Worm (Caenorhabditis elegans) whole organism, dauer: ENCODE data around the gene nra-1.

Experiments used
- unc-62 ChIP-seq: sonication (generic microtip); optimal IDR thresholded peaks from 2 replicates; lab custom pipeline; 2017; ENCODE audit warnings: missing biosample characterization, missing genetic modification reagents, missing genetic modification characterization

The nra-1 gene

DNA sequence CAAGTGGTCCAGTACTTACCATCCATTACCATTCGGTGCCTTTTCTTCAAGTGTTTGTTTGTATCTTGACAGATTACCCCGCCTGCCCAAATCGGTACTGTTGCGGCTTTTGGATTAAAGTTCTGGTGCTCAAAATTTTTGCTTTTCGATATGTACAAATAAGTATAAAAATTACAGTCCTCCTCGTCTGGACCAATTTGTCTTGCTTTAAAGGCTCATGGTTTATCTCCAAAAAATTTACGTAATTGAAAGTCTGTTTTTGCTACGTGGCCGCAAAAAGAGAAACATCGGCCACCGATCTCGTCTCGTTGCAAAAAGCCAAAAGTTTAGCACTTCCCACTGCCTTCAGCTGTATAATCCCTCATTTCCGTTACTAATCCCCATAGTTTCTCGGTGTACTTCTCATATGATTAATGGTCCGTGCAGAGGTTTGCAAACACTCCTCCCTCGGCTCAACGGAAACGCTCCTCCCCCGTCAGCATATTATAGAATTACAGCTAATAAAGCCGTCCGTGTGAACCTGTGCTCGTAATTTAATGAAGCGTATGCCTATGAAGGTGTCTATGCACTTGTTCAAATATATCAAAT is 16.6 kb downstream of the nra-1 start:
- TF ChIP-seq unc-62 (GFP tag; lab: Kevin White, UChicago): no peak

DNA sequence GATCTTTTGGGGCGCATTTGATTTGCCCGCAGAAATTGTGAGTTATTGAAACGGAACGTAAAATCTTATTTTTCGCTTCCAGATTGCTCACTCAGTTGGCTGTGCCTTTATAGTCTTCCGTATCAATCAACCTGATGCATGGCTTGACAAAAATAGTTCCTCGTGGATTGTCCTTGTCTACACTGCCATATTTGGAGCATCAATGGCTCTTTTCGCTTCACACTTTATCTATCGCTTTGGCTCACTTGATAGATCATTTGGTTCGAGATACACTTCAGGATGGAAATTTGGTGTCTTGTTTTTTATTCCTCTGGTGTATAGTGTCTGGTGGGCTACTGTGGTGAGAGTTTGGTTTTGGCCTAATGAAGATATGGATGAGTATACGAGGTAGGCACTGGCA is 18.3 kb downstream of the nra-1 start:
- no peak for TF ChIP-seq unc-62 (GFP tag; lab: Kevin White, UChicago)

DNA sequence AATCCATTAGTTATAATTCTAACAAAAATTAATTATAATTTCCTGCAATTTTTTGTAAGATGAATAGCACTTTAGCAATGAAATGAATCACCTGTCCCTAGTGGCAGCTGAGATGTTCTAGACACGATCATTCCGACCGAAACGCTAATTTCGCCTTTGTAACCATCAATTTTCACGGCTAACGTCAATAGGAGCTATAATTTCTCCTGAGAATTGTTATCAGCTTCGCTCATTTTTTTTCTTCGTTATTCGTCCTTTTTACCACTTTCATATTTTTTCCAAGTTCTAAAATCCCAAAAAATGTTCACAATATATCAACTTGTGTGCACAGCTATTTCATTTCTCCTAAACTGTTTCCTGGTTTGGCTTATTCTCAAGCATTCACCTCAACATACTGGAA is 18.7 kb downstream of the nra-1 start, which contains the start of gene str-187:
Gene str-187, plus strand, starts transcription at position 301 of the 400 bp plus-strand sequence.
- no peak for TF ChIP-seq unc-62 (GFP tag; lab: Kevin White, UChicago)

DNA sequence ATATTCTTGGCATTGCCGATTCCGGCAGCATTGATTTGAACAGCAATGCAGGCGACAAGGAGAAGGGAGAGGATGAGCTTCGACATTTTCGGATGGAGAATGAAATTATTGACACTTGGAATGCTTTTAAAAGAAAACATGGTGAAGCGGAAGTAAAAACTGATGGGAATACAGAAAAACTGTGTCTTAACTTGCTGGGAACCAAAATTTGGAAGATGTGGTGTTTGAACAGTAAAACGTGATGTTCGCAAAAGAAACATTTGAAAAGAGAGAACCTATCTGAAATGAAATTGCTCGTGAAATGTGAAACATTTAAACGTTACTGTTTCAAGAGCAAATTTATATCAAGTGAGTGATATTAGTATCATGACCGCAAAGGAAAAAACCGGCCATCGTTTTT is 19.3 kb downstream of the nra-1 start, which contains the start of gene F26D10.13:
Gene F26D10.13, minus strand, starts transcription at position 101 of the 400 bp plus-strand sequence.
- no peak for TF ChIP-seq unc-62 (GFP tag; lab: Kevin White, UChicago)

DNA sequence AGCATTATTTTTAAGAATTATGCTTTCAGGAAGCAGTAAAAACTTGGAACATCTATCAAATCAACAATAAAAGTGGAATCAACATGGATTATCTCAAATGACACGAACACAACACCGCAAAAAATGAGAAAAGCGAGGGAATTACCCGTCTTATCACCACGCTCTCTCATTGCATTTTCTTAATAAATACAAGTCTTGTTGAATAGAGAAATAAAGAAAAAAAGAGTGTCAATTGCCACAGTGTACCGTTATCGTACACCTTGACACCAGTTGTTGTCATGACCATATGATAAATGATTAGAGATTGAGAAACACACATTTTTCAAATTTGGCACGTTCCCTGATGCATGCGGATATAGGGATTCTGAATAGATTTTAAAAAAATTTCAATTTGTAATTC is 20.3 kb downstream of the nra-1 start:
- no peak for TF ChIP-seq unc-62 (GFP tag; lab: Kevin White, UChicago)

DNA sequence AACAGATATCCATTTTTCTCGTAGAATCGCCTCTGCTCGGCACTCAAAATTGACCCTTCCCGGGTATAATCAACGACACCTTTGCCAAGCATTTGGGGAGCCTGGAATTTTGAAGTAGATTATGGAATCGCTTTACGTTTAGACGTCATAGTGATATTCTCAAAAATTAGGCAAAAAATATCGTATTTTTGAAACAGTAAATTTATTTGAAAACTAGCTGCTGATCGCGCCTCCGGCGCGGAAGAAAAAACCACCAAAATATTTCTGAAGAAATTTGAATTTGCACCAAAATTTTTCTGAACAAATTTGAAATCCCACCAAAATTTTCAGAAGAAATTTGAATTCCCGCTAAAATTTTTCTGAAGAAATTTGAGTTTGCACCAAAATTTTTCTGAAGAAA is 21.6 kb downstream of the nra-1 start, which contains the start of gene ZK550.6:
Gene ZK550.6, minus strand, starts transcription at position 101 of the 400 bp plus-strand sequence.
- no peak for TF ChIP-seq unc-62 (GFP tag; lab: Kevin White, UChicago)

DNA sequence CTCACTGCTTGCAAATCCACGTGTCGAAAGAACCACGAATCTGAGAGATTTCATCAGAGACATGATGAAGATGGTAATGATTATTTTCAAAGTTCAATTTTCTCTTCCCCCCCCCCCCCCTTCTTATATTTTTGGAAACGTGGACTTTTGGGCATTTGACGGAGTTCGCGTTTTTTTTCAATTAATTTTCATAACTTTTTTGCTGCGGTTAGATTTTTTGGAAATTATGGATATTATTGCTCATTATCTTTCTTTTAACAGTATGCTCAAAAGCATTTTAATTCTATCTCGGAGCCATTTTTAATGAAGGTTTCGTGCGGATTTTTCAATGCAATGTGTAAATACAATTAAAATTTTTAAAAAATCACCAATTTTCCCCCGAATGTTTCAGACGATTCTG is 24.7 kb downstream of the nra-1 start, which contains the start of gene phyh-1:
Gene phyh-1, minus strand, starts transcription at position 101 of the 400 bp plus-strand sequence.
- TF ChIP-seq unc-62 (GFP tag; lab: Kevin White, UChicago): no peak

DNA sequence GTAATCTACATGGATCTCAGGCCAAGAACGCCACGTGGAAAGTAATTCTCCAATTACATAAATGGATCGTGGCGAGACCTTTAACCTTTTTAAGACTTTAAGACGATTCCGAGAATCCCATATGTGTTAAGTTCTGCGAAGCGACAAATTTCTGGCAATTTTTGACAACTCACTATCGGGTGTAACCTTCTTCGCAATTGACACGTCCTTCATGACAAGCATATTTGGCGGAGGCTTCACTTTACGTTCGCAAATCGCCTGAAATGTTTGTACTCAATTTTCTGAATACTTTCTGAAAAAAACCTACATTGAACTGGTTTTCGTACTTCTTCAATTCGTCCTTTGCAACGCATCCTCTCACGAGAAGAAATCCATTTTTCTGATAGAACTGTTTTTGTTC is 25.2 kb downstream of the nra-1 start:
- TF ChIP-seq unc-62 (GFP tag; lab: Kevin White, UChicago): no peak

DNA sequence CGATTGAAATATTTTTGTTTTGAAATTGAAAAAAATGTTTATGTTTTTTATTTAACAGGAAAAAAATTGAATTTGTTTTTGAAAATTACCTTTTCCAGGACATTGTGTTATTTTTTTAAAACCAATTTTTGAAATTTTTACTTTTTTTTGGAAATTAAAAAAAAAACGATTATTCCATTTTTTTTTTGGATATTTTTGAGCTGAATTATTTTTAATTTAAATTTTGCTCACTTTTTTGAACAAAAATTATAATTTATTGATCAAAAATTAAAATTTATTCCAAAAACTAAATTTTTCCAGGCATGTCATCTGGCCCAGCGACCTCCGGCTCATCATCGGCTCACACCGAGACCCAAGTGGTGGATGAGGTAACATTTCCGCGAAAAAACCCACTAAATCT is 29.0 kb downstream of the nra-1 start, which contains the start of gene gtf-2E1:
Gene gtf-2E1, plus strand, starts transcription at position 301 of the 400 bp plus-strand sequence.
- no peak for TF ChIP-seq unc-62 (GFP tag; lab: Kevin White, UChicago)

DNA sequence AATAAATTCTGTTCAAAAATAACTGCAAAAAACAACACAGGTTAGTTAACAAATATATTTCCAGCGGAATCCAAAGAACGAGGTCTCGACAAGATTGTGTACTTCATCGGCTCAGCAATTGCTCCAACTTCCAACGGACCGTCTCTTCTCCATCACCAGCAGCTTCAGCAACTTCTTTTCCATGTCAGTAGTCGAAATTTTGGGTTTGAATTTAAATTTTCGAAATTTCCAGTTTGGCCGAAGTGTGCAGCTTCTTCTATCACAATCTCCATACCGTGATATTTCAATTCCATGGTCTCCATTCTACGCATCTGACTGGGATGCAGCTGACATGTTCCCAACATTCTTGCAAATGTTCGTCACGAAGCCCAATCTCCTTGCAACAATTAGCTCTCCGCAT is 30.6 kb downstream of the nra-1 start:
- TF ChIP-seq unc-62 (GFP tag; lab: Kevin White, UChicago): no peak

DNA sequence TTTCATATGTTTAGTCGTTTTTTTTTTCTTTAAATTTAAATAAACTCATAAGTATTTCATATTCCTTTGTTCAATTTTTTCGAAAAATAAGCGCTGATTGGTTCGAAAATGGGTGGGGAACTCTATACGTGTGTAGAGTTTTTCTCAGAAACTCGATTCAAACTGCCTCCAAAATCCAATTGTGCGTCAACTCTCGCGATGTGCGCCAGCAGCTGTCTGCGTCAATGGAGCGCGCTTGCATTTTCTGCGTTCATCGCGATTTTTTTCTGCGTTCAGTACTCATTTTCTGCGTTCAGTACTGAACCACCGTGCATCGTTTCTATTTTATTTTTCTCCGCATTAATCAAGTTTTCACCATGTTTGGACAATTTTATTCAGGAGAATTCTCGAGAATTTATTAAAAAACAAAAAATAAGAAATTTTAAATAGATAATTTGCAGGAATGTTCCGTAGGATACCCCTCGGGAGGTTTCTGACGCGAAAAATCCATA is 34.3 kb downstream of the nra-1 start, which contains the start of gene eelo-2:
Gene eelo-2, plus strand, starts transcription at position 441 of the 491 bp plus-strand sequence.
- TF ChIP-seq unc-62 (GFP tag; lab: Kevin White, UChicago): no peak

DNA sequence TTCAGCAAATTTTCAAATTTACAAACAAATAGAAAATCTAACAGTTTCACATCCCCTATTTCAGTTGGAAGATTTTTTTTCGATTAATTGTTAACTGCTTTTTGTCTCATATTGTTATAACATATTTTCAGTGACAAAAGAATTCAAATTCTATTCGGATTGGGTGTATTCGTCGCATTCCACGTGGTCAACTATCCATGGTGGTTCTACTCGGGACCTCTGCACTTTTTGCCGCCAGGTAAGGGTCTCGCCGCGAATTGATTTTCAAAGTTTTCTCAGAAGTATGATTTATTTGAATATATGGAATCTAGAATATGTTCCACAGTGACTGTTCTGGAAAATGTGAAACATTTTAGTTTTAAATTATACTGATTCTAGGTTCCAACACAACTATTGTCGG is 35.5 kb downstream of the nra-1 start:
- TF ChIP-seq unc-62 (GFP tag; lab: Kevin White, UChicago): no peak

DNA sequence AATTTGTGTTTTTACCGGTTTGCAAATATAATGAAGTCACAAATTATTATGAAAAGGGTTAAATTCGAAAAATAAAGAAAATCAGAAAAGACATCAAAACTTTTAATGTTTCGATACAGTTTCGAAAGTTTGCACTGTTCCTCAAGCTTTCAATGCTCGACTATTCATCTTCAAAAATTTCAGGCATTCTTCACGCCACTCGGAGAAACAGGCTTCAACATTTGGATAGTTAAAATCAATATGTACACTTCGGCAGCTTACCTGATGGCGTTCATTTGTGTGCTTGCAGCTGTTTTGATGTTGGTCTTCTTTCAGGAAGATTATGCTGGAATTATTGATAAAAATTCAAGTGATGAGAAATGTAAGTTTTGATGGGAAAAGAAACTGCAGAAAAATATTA is 36.8 kb downstream of the nra-1 start:
- no peak for TF ChIP-seq unc-62 (GFP tag; lab: Kevin White, UChicago)

DNA sequence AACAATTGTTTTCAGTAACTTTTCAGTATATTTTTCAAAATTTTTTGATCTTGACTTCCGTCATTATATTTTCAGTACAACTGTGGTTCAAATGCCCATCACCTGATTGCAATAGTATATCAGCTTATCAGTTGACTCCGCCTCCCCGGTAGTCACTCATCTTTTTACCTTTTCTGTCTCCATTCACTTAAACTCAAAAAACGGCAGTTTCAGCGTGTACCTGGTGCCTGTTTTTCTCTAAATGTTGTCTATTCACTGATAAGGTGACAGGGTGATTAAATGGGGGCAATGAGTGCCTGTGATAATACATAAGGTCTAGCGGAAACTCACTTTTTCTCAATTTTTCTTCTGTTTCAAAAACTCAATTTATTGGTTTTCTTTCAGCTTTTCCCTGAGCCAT is 38.8 kb downstream of the nra-1 start, which contains the start of gene ZK550.2:
Gene ZK550.2, plus strand, starts transcription at position 385 of the 400 bp plus-strand sequence.
- TF ChIP-seq unc-62 (GFP tag; lab: Kevin White, UChicago): no peak

DNA sequence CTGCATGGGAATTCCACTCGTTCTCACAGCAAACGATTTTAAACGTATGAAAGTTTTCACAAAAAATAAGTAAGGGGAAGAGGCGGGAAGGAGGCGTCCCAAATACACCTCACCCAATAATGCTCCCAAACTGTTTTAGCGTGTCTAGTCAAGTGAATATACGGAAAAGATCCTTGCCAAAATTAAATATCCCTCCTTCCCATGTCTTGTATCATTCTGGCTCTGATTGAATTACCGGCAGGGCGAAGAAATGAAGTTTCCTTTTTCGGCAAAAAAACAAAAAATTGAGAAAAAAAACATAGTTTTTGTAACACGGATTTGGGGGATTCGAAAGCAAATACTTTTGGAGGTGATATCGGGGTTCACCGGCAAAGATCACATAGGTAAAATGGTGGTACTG is 45.0 kb downstream of the nra-1 start:
- no peak for TF ChIP-seq unc-62 (GFP tag; lab: Kevin White, UChicago)

DNA sequence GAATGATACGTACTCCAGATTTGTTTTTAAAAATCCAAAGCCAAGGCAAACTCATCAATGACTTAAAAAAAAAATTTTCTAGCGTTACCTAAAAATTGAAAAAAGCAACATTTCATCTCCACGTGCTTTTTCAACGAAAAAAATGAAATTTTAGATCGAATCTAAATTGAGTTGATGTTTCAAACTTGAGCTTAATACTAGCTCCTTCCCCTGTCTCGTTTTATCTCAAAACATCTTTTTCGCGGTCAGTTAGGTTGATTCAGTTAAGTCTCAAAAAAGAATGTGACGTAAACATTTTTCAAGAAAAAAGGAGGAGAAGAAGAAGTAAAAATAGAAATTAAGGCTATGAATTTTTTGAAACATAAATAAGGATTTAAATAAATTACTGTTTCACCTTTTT is 47.0 kb downstream of the nra-1 start:
- no peak for TF ChIP-seq unc-62 (GFP tag; lab: Kevin White, UChicago)

DNA sequence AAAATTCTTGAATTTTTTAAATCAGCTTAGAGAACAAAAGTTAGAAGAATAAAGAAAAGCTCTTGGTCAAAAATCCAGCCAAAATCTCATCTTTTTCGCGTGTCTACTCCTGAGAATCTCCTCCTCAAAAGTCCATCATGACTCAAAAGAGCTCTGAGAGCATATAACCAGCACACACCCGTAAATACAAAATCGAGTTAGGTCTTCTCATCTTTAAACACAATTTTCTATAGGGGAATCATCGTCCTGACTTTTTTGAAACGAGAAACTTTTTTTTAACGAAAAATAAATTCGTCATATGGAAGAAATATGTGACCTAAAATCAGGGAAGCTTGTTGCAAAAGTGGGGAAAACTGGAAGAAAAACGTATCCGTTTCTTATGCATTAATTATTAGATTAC is 50.5 kb downstream of the nra-1 start:
- no peak for TF ChIP-seq unc-62 (GFP tag; lab: Kevin White, UChicago)
